Worm (Caenorhabditis elegans) whole organism, L1 larva: ENCODE data around the gene ins-37.

Experiments used
- C04F5.9 ChIP-seq: sonication (generic microtip); optimal IDR thresholded peaks from 2 replicates; lab custom pipeline; 2016; ENCODE audit warnings: missing genetic modification characterization, missing compliant biosample characterization
- ama-1 ChIP-seq: fragments of 150-350 bp; optimal IDR thresholded peaks from 2 replicates; lab custom pipeline; 2014
- ceh-63 ChIP-seq: fragments of 200-800 bp; sonication (Bioruptor generic); optimal IDR thresholded peaks from 2 replicates; lab custom pipeline; 2018; ENCODE audit warnings: mild to moderate bottlenecking, missing genetic modification characterization, missing compliant biosample characterization
- ceh-8 ChIP-seq: fragments of 200-800 bp; sonication (Bioruptor generic); optimal IDR thresholded peaks from 2 replicates; lab custom pipeline; 2018; ENCODE audit warnings: mild to moderate bottlenecking, missing genetic modification characterization, moderate library complexity, missing compliant biosample characterization
- ceh-82 ChIP-seq, 3 experiments: fragments of 150-350 bp in 1 of 3; sonication (generic microtip) in 2 of 3; optimal IDR thresholded peaks; 2 replicates each; lab custom pipeline; 2014 to 2017; ENCODE audit warnings: missing biosample characterization in 3 of 3, missing genetic modification characterization in 3 of 3
- dpl-1 ChIP-seq, 3 experiments: fragments of 150-350 bp in 2 of 3; sonication (generic microtip) in 1 of 3; optimal IDR thresholded peaks; 2 replicates each; lab custom pipeline; 2014 to 2017; ENCODE audit warnings: missing biosample characterization in 3 of 3, missing genetic modification characterization in 3 of 3, missing genetic modification reagents in 3 of 3
- efl-1 ChIP-seq, 4 experiments: fragments of 150-350 bp; optimal IDR thresholded peaks in 3 of 4; peaks in 1 of 4; 1 replicate in 1 of 4; 2 replicates in 3 of 4; lab custom pipeline; 2014; ENCODE audit warnings: missing biosample characterization in 2 of 4, missing genetic modification characterization in 2 of 4, missing genetic modification reagents in 2 of 4
- egl-27 ChIP-seq, 2 experiments: fragments of 150-350 bp in 1 of 2; sonication (generic microtip); optimal IDR thresholded peaks; 3 replicates each; lab custom pipeline; 2017 to 2018; ENCODE audit warnings: missing biosample characterization in 2 of 2, missing genetic modification characterization in 2 of 2, missing genetic modification reagents in 2 of 2
- elt-2 ChIP-seq: sonication (generic microtip); optimal IDR thresholded peaks from 2 replicates; lab custom pipeline; 2016; ENCODE audit warnings: missing genetic modification characterization, mild to moderate bottlenecking, inconsistent platforms, missing compliant biosample characterization, missing genetic modification reagents
- fkh-4 ChIP-seq: sonication (generic microtip); optimal IDR thresholded peaks from 2 replicates; lab custom pipeline; 2016; ENCODE audit warnings: missing compliant biosample characterization, missing genetic modification characterization, borderline replicate concordance
- fkh-8 ChIP-seq: sonication (generic microtip); optimal IDR thresholded peaks from 2 replicates; lab custom pipeline; 2016; ENCODE audit warnings: mild to moderate bottlenecking, missing genetic modification characterization, missing compliant biosample characterization
- fos-1 ChIP-seq: fragments of 150-350 bp; optimal IDR thresholded peaks from 2 replicates; lab custom pipeline; 2014; ENCODE audit warnings: missing biosample characterization, missing genetic modification characterization
- hlh-17 ChIP-seq: fragments of 200-800 bp; sonication (Bioruptor generic); optimal IDR thresholded peaks from 2 replicates; lab custom pipeline; 2018; ENCODE audit warnings: missing genetic modification characterization, mild to moderate bottlenecking, missing compliant biosample characterization, moderate library complexity, borderline replicate concordance
- irx-1 ChIP-seq: sonication (generic microtip); optimal IDR thresholded peaks from 2 replicates; lab custom pipeline; 2016; ENCODE audit warnings: missing genetic modification characterization, missing compliant biosample characterization
- isw-1 ChIP-seq: fragments of 200-800 bp; sonication (Bioruptor generic); IDR thresholded peaks from 2 replicates; pipeline ENCODE4 v1.3.6; 2022; ENCODE audit warnings: missing genetic modification characterization, missing compliant biosample characterization
- lin-13 ChIP-seq: fragments of 150-350 bp; optimal IDR thresholded peaks from 2 replicates; lab custom pipeline; 2014; ENCODE audit warnings: missing biosample characterization, missing genetic modification reagents, missing genetic modification characterization
- mab-9 ChIP-seq: fragments of 200-800 bp; sonication (Bioruptor generic); IDR thresholded peaks from 2 replicates; pipeline ENCODE4 v1.3.6; 2022; ENCODE audit warnings: missing genetic modification reagents, missing genetic modification characterization, missing compliant biosample characterization
- nhr-11 ChIP-seq: fragments of 150-350 bp; optimal IDR thresholded peaks from 2 replicates; lab custom pipeline; 2014; ENCODE audit warnings: missing biosample characterization, missing genetic modification characterization
- nhr-19 ChIP-seq: fragments of 200-800 bp; sonication (Bioruptor generic); conservative IDR thresholded peaks from 2 replicates; pipeline ENCODE4 v1.3.6; 2022; ENCODE audit warnings: missing genetic modification characterization, missing compliant biosample characterization
- nhr-20 ChIP-seq: sonication (generic microtip); optimal IDR thresholded peaks from 2 replicates; lab custom pipeline; 2016; ENCODE audit warnings: mild to moderate bottlenecking, missing genetic modification characterization, missing compliant biosample characterization
- nhr-237 ChIP-seq: fragments of 150-350 bp; optimal IDR thresholded peaks from 2 replicates; lab custom pipeline; 2014; ENCODE audit warnings: missing biosample characterization, missing genetic modification characterization
- nhr-47 ChIP-seq: sonication (generic microtip); optimal IDR thresholded peaks from 2 replicates; lab custom pipeline; 2016; ENCODE audit warnings: mild to moderate bottlenecking, missing genetic modification characterization, moderate library complexity, missing compliant biosample characterization
- nhr-76 ChIP-seq: sonication (generic microtip); optimal IDR thresholded peaks from 2 replicates; lab custom pipeline; 2017; ENCODE audit warnings: missing biosample characterization, missing genetic modification characterization
- nhr-77 ChIP-seq: fragments of 150-350 bp; optimal IDR thresholded peaks from 2 replicates; lab custom pipeline; 2014; ENCODE audit warnings: missing biosample characterization, missing genetic modification characterization
- nhr-90 ChIP-seq: sonication (generic microtip); optimal IDR thresholded peaks from 2 replicates; lab custom pipeline; 2016; ENCODE audit warnings: mild to moderate bottlenecking, missing genetic modification characterization, missing compliant biosample characterization; ENCODE audit not compliant: poor library complexity
- pag-3 ChIP-seq: sonication (generic microtip); optimal IDR thresholded peaks from 2 replicates; lab custom pipeline; 2017; ENCODE audit warnings: missing genetic modification characterization, mild to moderate bottlenecking, missing compliant biosample characterization, antibody characterized with exemption, borderline replicate concordance; ENCODE audit not compliant: insufficient read depth
- pqm-1 ChIP-seq: sonication (generic microtip); optimal IDR thresholded peaks from 3 replicates; lab custom pipeline; 2017; ENCODE audit warnings: missing biosample characterization, missing genetic modification characterization
- rnt-1 ChIP-seq: sonication (generic microtip); optimal IDR thresholded peaks from 2 replicates; lab custom pipeline; 2016; ENCODE audit warnings: mild to moderate bottlenecking, missing genetic modification characterization, moderate library complexity, missing compliant biosample characterization
- sox-4 ChIP-seq: sonication (generic microtip); optimal IDR thresholded peaks from 2 replicates; lab custom pipeline; 2016; ENCODE audit warnings: missing genetic modification characterization, missing compliant biosample characterization
- sptf-1 ChIP-seq: fragments of 150-350 bp; optimal IDR thresholded peaks from 2 replicates; lab custom pipeline; 2014; ENCODE audit warnings: missing biosample characterization, missing genetic modification characterization
- unc-130 ChIP-seq: fragments of 150-350 bp; optimal IDR thresholded peaks from 2 replicates; lab custom pipeline; 2017; ENCODE audit warnings: missing biosample characterization, missing genetic modification characterization, inconsistent platforms
- unc-30 ChIP-seq: sonication (generic microtip); optimal IDR thresholded peaks from 2 replicates; lab custom pipeline; 2017; ENCODE audit warnings: missing biosample characterization, missing genetic modification characterization
- unc-62 ChIP-seq: fragments of 150-350 bp; optimal IDR thresholded peaks from 2 replicates; lab custom pipeline; 2014; ENCODE audit warnings: missing biosample characterization, missing genetic modification reagents, missing genetic modification characterization
- xbp-1 ChIP-seq: sonication (generic microtip); optimal IDR thresholded peaks from 2 replicates; lab custom pipeline; 2016; ENCODE audit warnings: missing genetic modification characterization, missing compliant biosample characterization

The ins-37 gene

ce11 chrII:13806269-13806668 is 29.6 kb downstream of the ins-37 start:
- TF ChIP-seq unc-30 (tag; lab: Kevin White, UChicago) (no peak), egl-27 (tag; optimal IDR thresholded peaks at IDR 0.05; lab: Kevin White, UChicago) (no peak), efl-1 (optimal IDR thresholded peaks at IDR 0.05; lab: Kevin White, UChicago) (no peak), efl-1 (GFP tag; optimal IDR thresholded peaks at IDR 0.05 in 1 of 2; lab: Kevin White, UChicago) (peak in 1 of 2 experiments; percentile 24), nhr-77 (peak; percentile 61)

- no peak for TF ChIP-seq sptf-1 (tag; lab: Kevin White, UChicago)
- TF ChIP-seq mab-9 (GFP tag; lab: Robert Waterston, UW): no peak
- TF ChIP-seq ceh-82 (tag; optimal IDR thresholded peaks at IDR 0.05; lab: Kevin White, UChicago): no peak
- no peak for TF ChIP-seq efl-1 (optimal IDR thresholded peaks at IDR 0.05; lab: Kevin White, UChicago)
- peak in 1 of 2 experiments; percentile 50 for TF ChIP-seq efl-1 (GFP tag; optimal IDR thresholded peaks at IDR 0.05 in 1 of 2; lab: Kevin White, UChicago)
Measured at ce11 chrII:13796312-13796711, 39.6 kb downstream of the ins-37 start.

- no peak for TF ChIP-seq fkh-4 (tag; lab: Kevin White, UChicago)
- no peak for TF ChIP-seq nhr-47 (tag; lab: Kevin White, UChicago)
- no peak for TF ChIP-seq unc-130 (tag; lab: Kevin White, UChicago)
- TF ChIP-seq pag-3 (tag; lab: Kevin White, UChicago): no peak
- TF ChIP-seq nhr-19 (GFP tag; lab: Robert Waterston, UW): no peak
- TF ChIP-seq lin-13 (GFP tag; lab: Kevin White, UChicago): no peak
- no peak for TF ChIP-seq pqm-1 (tag; lab: Kevin White, UChicago)
- no peak for TF ChIP-seq nhr-20 (tag; lab: Kevin White, UChicago)
- TF ChIP-seq rnt-1: no peak
- TF ChIP-seq fos-1 (tag; lab: Kevin White, UChicago): no peak
- no peak for TF ChIP-seq ceh-8 (GFP tag; lab: Kevin White, UChicago)
- no peak for TF ChIP-seq C04F5.9 (tag; lab: Kevin White, UChicago)
- no peak for TF ChIP-seq nhr-76
Measured at ce11 chrII:13795160-13795559, 40.7 kb downstream of the ins-37 start.

- TF ChIP-seq isw-1: no peak
- no peak for TF ChIP-seq nhr-11 (tag; lab: Kevin White, UChicago)
- no peak for TF ChIP-seq unc-62 (GFP tag; lab: Kevin White, UChicago)
- TF ChIP-seq elt-2 (tag; lab: Kevin White, UChicago): no peak
- no peak for TF ChIP-seq sox-4 (tag; lab: Kevin White, UChicago)
- no peak for TF ChIP-seq xbp-1 (tag; lab: Kevin White, UChicago)
- TF ChIP-seq hlh-17: no peak
- no peak for TF ChIP-seq dpl-1 (GFP tag; optimal IDR thresholded peaks at IDR 0.05; lab: Kevin White, UChicago)
- TF ChIP-seq egl-27 (tag; optimal IDR thresholded peaks at IDR 0.05; lab: Kevin White, UChicago): no peak
- TF ChIP-seq ama-1 (lab: Kevin White, UChicago): no peak
- no peak for TF ChIP-seq nhr-237
- TF ChIP-seq fkh-8 (tag; lab: Kevin White, UChicago): no peak
- no peak for TF ChIP-seq irx-1 (tag; lab: Kevin White, UChicago)
- TF ChIP-seq ceh-63 (GFP tag; lab: Kevin White, UChicago): no peak
- no peak for TF ChIP-seq nhr-90 (tag; lab: Kevin White, UChicago)
Measured at ce11 chrII:13791570-13792279, 44.2 kb downstream of the ins-37 start, which contains the start of gene ZK131.11. Gene ZK131.11, plus strand, starts transcription at chrII:13792229.
